Worm (Caenorhabditis elegans) whole organism, mixed stage, embryonic: ENCODE measurements around the gene M57.1.

Experiments used
- bed-3 ChIP-seq: fragments of 200-800 bp; sonication (Bioruptor generic); optimal IDR thresholded peaks from 3 replicates; lab custom pipeline; 2018; ENCODE audit warnings: mild to moderate bottlenecking, missing genetic modification characterization, moderate library complexity, missing compliant biosample characterization
- elt-1 ChIP-seq: sonication (generic microtip); optimal IDR thresholded peaks from 2 replicates; lab custom pipeline; 2017; ENCODE audit warnings: missing genetic modification characterization, mild to moderate bottlenecking, missing compliant biosample characterization, antibody characterized with exemption, moderate library complexity, borderline replicate concordance; ENCODE audit not compliant: insufficient read depth
- elt-3 ChIP-seq: fragments of 150-350 bp; optimal IDR thresholded peaks from 2 replicates; lab custom pipeline; 2014; ENCODE audit warnings: missing biosample characterization, missing genetic modification characterization
- flh-1 ChIP-seq: fragments of 200-800 bp; sonication (Bioruptor generic); optimal IDR thresholded peaks from 2 replicates; lab custom pipeline; 2018; ENCODE audit warnings: mild to moderate bottlenecking, missing genetic modification characterization, moderate library complexity, missing compliant biosample characterization
- hlh-1 ChIP-seq: fragments of 150-350 bp; optimal IDR thresholded peaks from 2 replicates; lab custom pipeline; 2014; ENCODE audit warnings: missing biosample characterization, missing genetic modification reagents, missing genetic modification characterization
- lin-13 ChIP-seq: fragments of 150-350 bp; optimal IDR thresholded peaks from 2 replicates; lab custom pipeline; 2014; ENCODE audit warnings: missing biosample characterization, missing genetic modification characterization
- lin-32 ChIP-seq: fragments of 200-800 bp; sonication (Bioruptor generic); optimal IDR thresholded peaks from 2 replicates; lab custom pipeline; 2018; ENCODE audit warnings: mild to moderate bottlenecking, missing genetic modification characterization, missing compliant biosample characterization
- mep-1 ChIP-seq: fragments of 150-350 bp; optimal IDR thresholded peaks from 2 replicates; lab custom pipeline; 2017; ENCODE audit warnings: missing biosample characterization, missing genetic modification reagents, missing genetic modification characterization, inconsistent platforms
- nhr-237 ChIP-seq: fragments of 150-350 bp; optimal IDR thresholded peaks from 2 replicates; lab custom pipeline; 2014; ENCODE audit warnings: missing biosample characterization, missing genetic modification characterization
- nhr-76 ChIP-seq: sonication (generic microtip); optimal IDR thresholded peaks from 2 replicates; lab custom pipeline; 2017; ENCODE audit warnings: missing biosample characterization, missing genetic modification characterization
- snpc-4 ChIP-seq: fragments of 150-350 bp; optimal IDR thresholded peaks from 2 replicates; lab custom pipeline; 2014; ENCODE audit warnings: missing biosample characterization, missing genetic modification characterization
- tbx-8 ChIP-seq: fragments of 200-800 bp; sonication (Bioruptor generic); optimal IDR thresholded peaks from 2 replicates; lab custom pipeline; 2018; ENCODE audit warnings: mild to moderate bottlenecking, missing genetic modification characterization, moderate library complexity, missing compliant biosample characterization
- unc-120 ChIP-seq: sonication (generic microtip); optimal IDR thresholded peaks from 2 replicates; lab custom pipeline; 2017; ENCODE audit warnings: missing genetic modification characterization, missing compliant biosample characterization; ENCODE audit not compliant: poor library complexity, severe bottlenecking
- unc-39 ChIP-seq: fragments of 150-350 bp; optimal IDR thresholded peaks from 2 replicates; lab custom pipeline; 2014; ENCODE audit warnings: missing biosample characterization, missing genetic modification characterization

- no peak for TF ChIP-seq tbx-8 (GFP tag; lab: Kevin White, UChicago)
- TF ChIP-seq lin-13 (tag; lab: Kevin White, UChicago) = no peak
- no peak for TF ChIP-seq mep-1
- no peak for TF ChIP-seq bed-3 (GFP tag; lab: Kevin White, UChicago)
- no peak for TF ChIP-seq nhr-76
- TF ChIP-seq snpc-4 = no peak
- no peak for TF ChIP-seq nhr-237 (tag; lab: Kevin White, UChicago)
- TF ChIP-seq unc-39 = no peak
- TF ChIP-seq hlh-1 (tag; lab: Kevin White, UChicago) = no peak
- TF ChIP-seq elt-3 (tag; lab: Kevin White, UChicago) = no peak
- TF ChIP-seq lin-32 (GFP tag; lab: Kevin White, UChicago) = no peak
- TF ChIP-seq unc-120 (tag; lab: Kevin White, UChicago) = no peak
- no peak for TF ChIP-seq elt-1
- TF ChIP-seq flh-1 (GFP tag; lab: Kevin White, UChicago) = no peak
These were observed 15.2 kb downstream of the M57.1 start, which contains the start of gene nstp-6 for ce11 chrIV:3547500-3547899.
